Fruit fly (Drosophila melanogaster) whole organism, embryonic: ENCODE measurements around the gene CG7907.

Source experiments
- ATbp ChIP-seq: fragments of 200-800 bp; sonication (Bioruptor generic); optimal IDR thresholded peaks from 2 replicates; lab custom pipeline; 2017; ENCODE audit warnings: missing biosample characterization, mild to moderate bottlenecking, missing genetic modification characterization, missing genetic modification reagents
- Bgb ChIP-seq: fragments of 200-800 bp; sonication (Bioruptor generic); IDR thresholded peaks from 2 replicates; pipeline ENCODE4 v1.3.6; 2022; ENCODE audit warnings: missing biosample characterization, missing genetic modification characterization; ENCODE audit not compliant: partially characterized antibody
- CG10147 ChIP-seq: fragments of 200-800 bp; sonication (Bioruptor generic); optimal IDR thresholded peaks from 2 replicates; lab custom pipeline; 2019; ENCODE audit warnings: missing biosample characterization, mild to moderate bottlenecking, missing genetic modification characterization, moderate library complexity
- CG10959 ChIP-seq: fragments of 200-800 bp; sonication (Bioruptor generic); IDR thresholded peaks from 2 replicates; pipeline ENCODE4 v1.3.6; 2022; ENCODE audit warnings: missing biosample characterization, missing genetic modification characterization
- CG11456 ChIP-seq: fragments of 200-800 bp; sonication (Bioruptor generic); IDR thresholded peaks from 3 replicates; pipeline ENCODE4 v1.3.6; 2022; ENCODE audit warnings: missing biosample characterization, missing genetic modification characterization
- CG16779 ChIP-seq: fragments of 200-800 bp; sonication (Bioruptor generic); IDR thresholded peaks from 2 replicates; pipeline ENCODE4 v1.3.6; 2022; ENCODE audit warnings: missing biosample characterization, missing genetic modification characterization
- CG17359 ChIP-seq: fragments of 200-800 bp; sonication (Bioruptor generic); optimal IDR thresholded peaks from 3 replicates; lab custom pipeline; 2018; ENCODE audit warnings: missing biosample characterization, mild to moderate bottlenecking, missing genetic modification characterization, moderate library complexity
- CG17802 ChIP-seq: fragments of 200-800 bp; sonication (Bioruptor generic); optimal IDR thresholded peaks from 2 replicates; lab custom pipeline; 2018; ENCODE audit warnings: missing biosample characterization, mild to moderate bottlenecking, missing genetic modification characterization, moderate library complexity
- CG2120 ChIP-seq: fragments of 200-800 bp; sonication (Bioruptor generic); optimal IDR thresholded peaks from 3 replicates; lab custom pipeline; 2016; ENCODE audit warnings: missing biosample characterization, missing genetic modification characterization
- CG30020 ChIP-seq: fragments of 200-800 bp; optimal IDR thresholded peaks from 2 replicates; lab custom pipeline; 2019; ENCODE audit warnings: missing biosample characterization, mild to moderate bottlenecking, missing genetic modification characterization, moderate library complexity
- CG33557 ChIP-seq: fragments of 200-800 bp; sonication (Bioruptor generic); optimal IDR thresholded peaks from 2 replicates; lab custom pipeline; 2019; ENCODE audit warnings: missing biosample characterization, mild to moderate bottlenecking, missing genetic modification characterization, moderate library complexity
- CG34422 ChIP-seq: fragments of 200-800 bp; sonication (Bioruptor generic); IDR thresholded peaks from 3 replicates; pipeline ENCODE4 v1.3.6; 2022; ENCODE audit warnings: missing biosample characterization, missing genetic modification characterization
- CG43689 ChIP-seq: fragments of 200-800 bp; sonication (Bioruptor generic); IDR thresholded peaks from 2 replicates; pipeline ENCODE4 v1.3.6; 2022; ENCODE audit warnings: missing biosample characterization, missing genetic modification characterization
- CG6813 ChIP-seq: fragments of 200-800 bp; sonication (Bioruptor generic); optimal IDR thresholded peaks from 2 replicates; lab custom pipeline; 2017; ENCODE audit warnings: missing biosample characterization, missing genetic modification characterization, mild to moderate bottlenecking, moderate library complexity, missing genetic modification reagents
- CG9727 ChIP-seq: fragments of 200-800 bp; sonication (Bioruptor generic); optimal IDR thresholded peaks from 3 replicates; lab custom pipeline; 2017; ENCODE audit warnings: missing biosample characterization, mild to moderate bottlenecking, missing genetic modification characterization
- CHES-1-like ChIP-seq: fragments of 200-800 bp; sonication (Bioruptor generic); optimal IDR thresholded peaks from 2 replicates; lab custom pipeline; 2016; ENCODE audit warnings: missing biosample characterization, missing genetic modification characterization
- Chrac-16 ChIP-seq: fragments of 200-800 bp; sonication (Bioruptor generic); optimal IDR thresholded peaks from 3 replicates; lab custom pipeline; 2016; ENCODE audit warnings: missing biosample characterization, missing genetic modification characterization
- Dbx ChIP-seq: fragments of 200-800 bp; sonication (Bioruptor generic); IDR thresholded peaks from 3 replicates; pipeline ENCODE4 v1.3.6; 2022; ENCODE audit warnings: missing biosample characterization, missing genetic modification characterization
- Dp ChIP-seq: fragments of 200-800 bp; sonication (Bioruptor generic); optimal IDR thresholded peaks from 2 replicates; lab custom pipeline; 2018; ENCODE audit warnings: missing biosample characterization, mild to moderate bottlenecking, missing genetic modification characterization, moderate library complexity
- Dref ChIP-seq: fragments of 200-800 bp; sonication (Bioruptor generic); IDR thresholded peaks from 2 replicates; pipeline ENCODE4 v1.3.6; 2022; ENCODE audit warnings: missing biosample characterization, missing genetic modification characterization
- Fer3 ChIP-seq: fragments of 200-800 bp; sonication (Bioruptor generic); optimal IDR thresholded peaks from 2 replicates; lab custom pipeline; 2018; ENCODE audit warnings: missing biosample characterization, mild to moderate bottlenecking, missing genetic modification characterization, moderate library complexity
- Lim3 ChIP-seq: fragments of 200-800 bp; sonication (Bioruptor generic); IDR thresholded peaks from 2 replicates; pipeline ENCODE4 v1.3.6; 2022; ENCODE audit warnings: missing biosample characterization, missing genetic modification characterization
- Myb ChIP-seq: fragments of 200-800 bp; sonication (Bioruptor generic); optimal IDR thresholded peaks from 2 replicates; lab custom pipeline; 2016; ENCODE audit warnings: missing biosample characterization, missing genetic modification characterization
- NFAT ChIP-seq: fragments of 200-800 bp; sonication (Bioruptor generic); IDR thresholded peaks from 2 replicates; pipeline ENCODE4 v1.3.6; 2022; ENCODE audit warnings: missing biosample characterization, missing genetic modification characterization
- Rfx ChIP-seq: fragments of 200-800 bp; sonication (Bioruptor generic); IDR thresholded peaks from 2 replicates; pipeline ENCODE4 v1.3.6; 2022; ENCODE audit warnings: missing biosample characterization, missing genetic modification characterization
- Xbp1 ChIP-seq: fragments of 200-800 bp; sonication (Bioruptor generic); optimal IDR thresholded peaks from 3 replicates; lab custom pipeline; 2016; ENCODE audit warnings: missing biosample characterization, mild to moderate bottlenecking, missing genetic modification characterization
- al ChIP-seq: fragments of 200-800 bp; sonication (Bioruptor generic); IDR thresholded peaks from 2 replicates; pipeline ENCODE4 v1.3.6; 2022; ENCODE audit warnings: missing biosample characterization, missing genetic modification characterization
- ap ChIP-seq: fragments of 200-800 bp; sonication (Bioruptor generic); IDR thresholded peaks from 2 replicates; pipeline ENCODE4 v1.3.6; 2022; ENCODE audit warnings: missing biosample characterization, missing genetic modification characterization
- ara ChIP-seq: fragments of 200-800 bp; sonication (Bioruptor generic); IDR thresholded peaks from 2 replicates; pipeline ENCODE4 v1.3.6; 2022; ENCODE audit warnings: missing biosample characterization, missing genetic modification characterization
- az2 ChIP-seq: fragments of 200-800 bp; sonication (Bioruptor generic); optimal IDR thresholded peaks from 3 replicates; lab custom pipeline; 2016; ENCODE audit warnings: missing biosample characterization, missing genetic modification characterization
- caup ChIP-seq: fragments of 200-800 bp; sonication (Bioruptor generic); optimal IDR thresholded peaks from 3 replicates; lab custom pipeline; 2017; ENCODE audit warnings: missing biosample characterization, mild to moderate bottlenecking, missing genetic modification characterization, moderate library complexity; ENCODE audit not compliant: severe bottlenecking
- ftz-f1 ChIP-seq: fragments of 200-800 bp; sonication (Bioruptor generic); optimal IDR thresholded peaks from 2 replicates; lab custom pipeline; 2016; ENCODE audit warnings: missing biosample characterization, missing genetic modification characterization
- gcm ChIP-seq: fragments of 200-800 bp; sonication (Bioruptor generic); optimal IDR thresholded peaks from 2 replicates; lab custom pipeline; 2019; ENCODE audit warnings: missing biosample characterization, mild to moderate bottlenecking, missing genetic modification characterization, moderate library complexity
- jigr1 ChIP-seq: fragments of 200-800 bp; sonication (Bioruptor generic); IDR thresholded peaks from 3 replicates; pipeline ENCODE4 v1.3.6; 2022; ENCODE audit warnings: missing biosample characterization, missing genetic modification characterization
- lbe ChIP-seq: fragments of 200-800 bp; sonication (Bioruptor generic); optimal IDR thresholded peaks from 2 replicates; lab custom pipeline; 2016; ENCODE audit warnings: missing biosample characterization, mild to moderate bottlenecking, missing genetic modification characterization
- lov ChIP-seq, 2 experiments: fragments of 200-800 bp in 1 of 2; fragments of >200 bp in 1 of 2; sonication (Bioruptor generic) in 1 of 2; IDR thresholded peaks in 1 of 2; optimal IDR thresholded peaks in 1 of 2; 2 replicates in 1 of 2; 3 replicates in 1 of 2; pipeline versions ENCODE4 v1.3.6 to Lab custom; 2017 to 2022; ENCODE audit warnings: missing biosample characterization in 1 of 2, missing genetic modification characterization in 1 of 2
- otp ChIP-seq: fragments of 200-800 bp; sonication (Bioruptor generic); IDR thresholded peaks from 3 replicates; pipeline ENCODE4, ENCODE4 v1.3.6; 2022; ENCODE audit warnings: missing biosample characterization, missing genetic modification characterization
- pan ChIP-seq, 4 experiments: fragments of >200 bp in 3 of 4; fragments of 200-800 bp in 1 of 4; sonication (Bioruptor generic) in 1 of 4; optimal IDR thresholded peaks in 3 of 4; IDR thresholded peaks in 1 of 4; 2 replicates each; pipeline versions ENCODE4 v1.3.6 to Lab custom; 2017 to 2022; ENCODE audit warnings: missing biosample characterization in 2 of 4, missing genetic modification characterization in 2 of 4, mixed read lengths in 1 of 4
- row ChIP-seq: fragments of 200-800 bp; sonication (Bioruptor generic); IDR thresholded peaks from 3 replicates; pipeline ENCODE4 v1.3.6; 2022; ENCODE audit warnings: missing biosample characterization, missing genetic modification characterization
- salm ChIP-seq: fragments of 200-800 bp; sonication (Bioruptor generic); optimal IDR thresholded peaks from 2 replicates; lab custom pipeline; 2018; ENCODE audit warnings: missing biosample characterization, mild to moderate bottlenecking, missing genetic modification characterization
- sd ChIP-seq: fragments of 200-800 bp; sonication (Bioruptor generic); optimal IDR thresholded peaks from 3 replicates; lab custom pipeline; 2018; ENCODE audit warnings: missing biosample characterization, mild to moderate bottlenecking, missing genetic modification characterization, moderate library complexity
- slbo ChIP-seq: fragments of 200-800 bp; sonication (Bioruptor generic); IDR thresholded peaks from 2 replicates; pipeline ENCODE4 v1.3.6; 2022; ENCODE audit warnings: missing biosample characterization, missing genetic modification characterization
- sug ChIP-seq: fragments of 200-800 bp; optimal IDR thresholded peaks from 2 replicates; lab custom pipeline; 2019; ENCODE audit warnings: missing biosample characterization, mild to moderate bottlenecking, missing genetic modification characterization, moderate library complexity
- tin ChIP-seq: fragments of 200-800 bp; sonication (Bioruptor generic); optimal IDR thresholded peaks from 3 replicates; lab custom pipeline; 2016; ENCODE audit warnings: missing biosample characterization, missing genetic modification characterization
- trem ChIP-seq: fragments of 200-800 bp; optimal IDR thresholded peaks from 3 replicates; lab custom pipeline; 2019; ENCODE audit warnings: missing biosample characterization, mild to moderate bottlenecking, missing genetic modification characterization, moderate library complexity
- wdn ChIP-seq: fragments of 200-800 bp; sonication (Bioruptor generic); IDR thresholded peaks from 2 replicates; pipeline ENCODE4 v1.3.6; 2022; ENCODE audit warnings: missing biosample characterization, missing genetic modification characterization

CG7907 gene

DNA sequence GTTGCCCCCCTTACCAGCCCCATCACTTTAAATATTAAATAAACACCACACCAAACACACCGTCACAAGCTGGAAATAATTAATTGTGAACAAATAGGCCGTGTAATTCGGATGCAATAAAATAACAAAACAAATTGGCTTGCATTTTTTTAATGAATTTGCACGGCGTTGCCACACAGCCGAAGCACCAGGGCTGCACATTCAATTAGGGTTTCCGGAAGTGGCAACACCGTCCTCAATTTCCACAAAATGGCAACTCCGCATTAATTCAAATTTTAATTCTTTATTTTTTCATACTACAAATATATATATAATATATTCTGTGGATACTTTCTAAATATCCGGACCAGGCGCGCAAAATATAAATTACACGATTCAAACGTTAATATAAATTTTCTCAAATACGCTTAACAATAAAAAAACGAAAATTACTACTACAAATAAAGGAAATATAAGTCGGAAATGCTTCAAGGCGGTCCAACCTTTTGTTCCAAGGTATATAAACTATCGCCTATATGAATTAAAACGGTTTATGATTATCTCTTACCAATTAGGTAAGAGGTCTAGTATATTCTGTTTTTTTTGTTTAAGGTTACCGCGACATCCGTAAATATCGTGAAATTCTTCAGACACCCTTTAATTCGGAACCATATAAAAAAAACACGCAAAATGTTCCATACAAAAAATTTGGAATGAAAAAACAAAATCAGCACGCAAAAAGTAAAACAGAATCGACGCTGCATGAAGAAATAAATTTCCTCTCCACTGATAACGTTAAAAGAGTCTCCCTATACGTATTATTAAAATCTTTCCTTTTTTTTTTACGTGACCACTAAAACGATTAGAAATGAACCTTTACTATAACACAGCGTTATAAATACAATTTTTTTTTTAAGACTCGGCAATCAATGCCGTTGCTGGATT lies 29.9 kb upstream of the CG7907 start (continued):
- peak; percentile 46; the same call in 1 of the 2 replicates for TF ChIP-seq slbo (GFP tag; lab: Robert Waterston, UW)
- TF ChIP-seq gcm = no peak
- 0 out of 2 replicates have a peak, but pooled peaks have one; percentile 27 for TF ChIP-seq ara (GFP tag; lab: Robert Waterston, UW)
- 0 out of 2 replicates have a peak, but pooled peaks have one; percentile 8 for TF ChIP-seq al (GFP tag; lab: Robert Waterston, UW)
- TF ChIP-seq Xbp1 (GFP tag; lab: Kevin White, UChicago) = peak; percentile 26
- TF ChIP-seq CG17802 (tag; lab: Kevin White, UChicago) = peak; percentile 36
- 0 out of 2 replicates have a peak, but pooled peaks have one; percentile 29 for TF ChIP-seq CG10959 (GFP tag; lab: Robert Waterston, UW)
- peak; percentile 49 for TF ChIP-seq Fer3
- TF ChIP-seq sd (tag; lab: Kevin White, UChicago) = no peak
- 0 out of 3 replicates have a peak, but pooled peaks have one; percentile 39 for TF ChIP-seq CG34422 (GFP tag; lab: Robert Waterston, UW)
- no peak for TF ChIP-seq CG16779 (GFP tag; lab: Robert Waterston, UW)
- no peak for TF ChIP-seq salm
- 0 out of 2 replicates have a peak, but pooled peaks have one; percentile 29 for TF ChIP-seq wdn (GFP tag; lab: Robert Waterston, UW)
- TF ChIP-seq CG17359 (tag; lab: Kevin White, UChicago) = peak; percentile 23
- TF ChIP-seq Lim3 (GFP tag; lab: Robert Waterston, UW) = no peak
- peak; percentile 18 for TF ChIP-seq CG9727 (GFP tag; lab: Kevin White, UChicago)
- peak; percentile 73 for TF ChIP-seq Dp (GFP tag; lab: Kevin White, UChicago)
- peak; percentile 32; the same call in 1 of the 3 replicates for TF ChIP-seq jigr1 (GFP tag; lab: Robert Waterston, UW)
- TF ChIP-seq sug = peak; percentile 70
- TF ChIP-seq CHES-1-like (GFP tag; lab: Kevin White, UChicago) = peak; percentile 11
- TF ChIP-seq CG2120 (GFP tag; lab: Kevin White, UChicago) = peak; percentile 15
- peak; percentile 55; the same call in 1 of the 2 replicates for TF ChIP-seq NFAT
- TF ChIP-seq otp (GFP tag; lab: Robert Waterston, UW) = peak; percentile 76
- peak; percentile 13 for TF ChIP-seq ftz-f1 (GFP tag; lab: Kevin White, UChicago)
- peak; percentile 43 for TF ChIP-seq ATbp (GFP tag; lab: Kevin White, UChicago)
- peak; percentile 61; the same call in 2 of the 3 replicates for TF ChIP-seq row (GFP tag; lab: Robert Waterston, UW)
- peak; percentile 69 for TF ChIP-seq tin (GFP tag; lab: Kevin White, UChicago)
- TF ChIP-seq Rfx (GFP tag; lab: Robert Waterston, UW) = peak; percentile 74; the same call in 1 of the 2 replicates
- TF ChIP-seq caup (GFP tag; lab: Kevin White, UChicago) = peak; percentile 79
- TF ChIP-seq CG11456 (GFP tag; lab: Robert Waterston, UW) = peak; percentile 71
- TF ChIP-seq CG6813 = no peak
- TF ChIP-seq Dref (GFP tag; lab: Robert Waterston, UW) = peak; percentile 39
- TF ChIP-seq CG30020 = peak; percentile 59
- TF ChIP-seq Bgb = peak; percentile 28; the same call in 1 of the 2 replicates
- no peak for TF ChIP-seq ap (GFP tag; lab: Robert Waterston, UW)
- TF ChIP-seq CG43689 (GFP tag; lab: Robert Waterston, UW) = 0 out of 2 replicates have a peak, but pooled peaks have one; percentile 4
- peak; percentile 80 for TF ChIP-seq trem (tag; lab: Kevin White, UChicago)
- peak; percentile 5 for TF ChIP-seq az2 (GFP tag; lab: Kevin White, UChicago)
- TF ChIP-seq CG10147 (GFP tag; lab: Kevin White, UChicago) = peak; percentile 8
- no peak for TF ChIP-seq Chrac-16 (GFP tag; lab: Kevin White, UChicago)
- TF ChIP-seq CG33557 (GFP tag; lab: Kevin White, UChicago) = no peak
- TF ChIP-seq lbe = peak; percentile 8
- no peak for TF ChIP-seq lov (optimal IDR thresholded peaks at IDR 0.05; lab: Kevin White, UChicago)
- TF ChIP-seq lov (GFP tag; IDR thresholded peaks at IDR 0.05; lab: Robert Waterston, UW) = no peak
- TF ChIP-seq Dbx (GFP tag; lab: Robert Waterston, UW) = peak; percentile 55; the same call in 1 of the 3 replicates
- no peak for TF ChIP-seq pan (optimal IDR thresholded peaks at IDR 0.05; lab: Kevin White, UChicago)
- peak in 1 of 2 experiments; percentile 48 for TF ChIP-seq pan (GFP tag; optimal IDR thresholded peaks at IDR 0.05 in 1 of 2, IDR thresholded peaks at IDR 0.05 in 1 of 2)
- peak; percentile 49 for TF ChIP-seq Myb (GFP tag; lab: Kevin White, UChicago)
